Worm (Caenorhabditis elegans): ENCODE data around the gene Y59C2A.3.

ce11 chrII:2236352-2236751 lies 16.6 kb upstream of the Y59C2A.3 start:
- TF ChIP-seq rcor-1 (GFP tag; IDR thresholded peaks at IDR 0.05) (no peak), nhr-90 (tag; optimal IDR thresholded peaks at IDR 0.05) (no peak), pha-4 (tag; optimal IDR thresholded peaks at IDR 0.05) (no peak), chd-7 (tag; optimal IDR thresholded peaks at IDR 0.05) (no peak), Y53F4B.3 (GFP tag; IDR thresholded peaks at IDR 0.05) (no peak), Y56A3A.18 (GFP tag; IDR thresholded peaks at IDR 0.05) (no peak), mel-28 (tag; optimal IDR thresholded peaks at IDR 0.05; ENCODE audit: borderline replicate concordance) (no peak), Y95B8A.8 (GFP tag; IDR thresholded peaks at IDR 0.05) (no peak), attf-6 (GFP tag; IDR thresholded peaks at IDR 0.05) (no peak), Y67H2A.10 (GFP tag; conservative IDR thresholded peaks at IDR 0.05) (no peak), nhr-179 (tag; optimal IDR thresholded peaks at IDR 0.05) (no peak), somi-1 (GFP tag; optimal IDR thresholded peaks at IDR 0.05) (no peak)

All from whole organism, young adult.